Worm (Caenorhabditis elegans): ENCODE measurements around the gene phb-2.

ce11 chrII:6202910-6203309, 48.3 kb upstream of the phb-2 start, which contains the start of gene C30B5.17:
- TF ChIP-seq egl-27 (tag; optimal IDR thresholded peaks at IDR 0.05) (no peak), ztf-11 (tag; optimal IDR thresholded peaks at IDR 0.05) (no peak), lin-15B (tag; optimal IDR thresholded peaks at IDR 0.05) (no peak), zag-1 (tag; optimal IDR thresholded peaks at IDR 0.05) (no peak), lsy-12 (tag; optimal IDR thresholded peaks at IDR 0.05) (no peak), fos-1 (tag; optimal IDR thresholded peaks at IDR 0.05) (no peak)

Data from whole organism, L3 larva.